Fruit fly (Drosophila melanogaster): ENCODE data around the gene CG14983.

Gene CG14983

DNA sequence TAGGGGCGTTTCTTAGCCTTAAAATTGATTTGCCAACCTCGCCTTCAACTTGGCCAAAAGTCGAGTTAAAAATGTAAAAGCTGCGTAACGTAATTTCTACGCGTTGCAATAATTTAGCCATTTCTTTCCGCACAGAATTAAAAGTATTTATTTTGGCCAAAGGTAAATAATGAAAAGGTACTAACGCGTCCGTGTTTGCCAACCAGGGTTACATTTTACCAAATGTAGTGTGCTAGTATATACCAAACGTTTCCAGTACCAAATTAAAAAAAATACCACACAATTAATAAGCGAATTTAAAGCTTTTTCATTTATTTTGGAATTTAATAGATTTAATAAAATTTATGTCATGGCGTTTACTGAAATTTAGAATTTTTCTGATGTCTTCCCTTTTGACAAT is 50.1 kb downstream of the CG14983 start, which contains the start of gene Ccz1 (continued):
- TF ChIP-seq zen2 (GFP tag; IDR thresholded peaks at IDR 0.05; ENCODE audit: partially characterized antibody) (no peak), sqz (GFP tag; optimal IDR thresholded peaks at IDR 0.05) (peak; percentile 56), CG42726 (GFP tag; IDR thresholded peaks at IDR 0.05; ENCODE audit: partially characterized antibody) (no peak), CG34376 (GFP tag; optimal IDR thresholded peaks at IDR 0.05) (peak; percentile 57), Oaz (GFP tag; IDR thresholded peaks at IDR 0.05) (no peak), Hand (GFP tag; optimal IDR thresholded peaks at IDR 0.05) (no peak), CG1602 (GFP tag; optimal IDR thresholded peaks at IDR 0.05) (peak; percentile 66), CG7556 (GFP tag; optimal IDR thresholded peaks at IDR 0.05) (peak; percentile 44), Xrp1 (GFP tag; IDR thresholded peaks at IDR 0.05) (no peak), ap (GFP tag; IDR thresholded peaks at IDR 0.05) (no peak), CG14014 (GFP tag; IDR thresholded peaks at IDR 0.05) (no peak), sima (GFP tag; optimal IDR thresholded peaks at IDR 0.05) (peak; percentile 32), CG33557 (GFP tag; optimal IDR thresholded peaks at IDR 0.05) (peak; percentile 63), eve (GFP tag; optimal IDR thresholded peaks at IDR 0.05) (no peak), repo (GFP tag; optimal IDR thresholded peaks at IDR 0.05) (peak; percentile 63), zen (tag; optimal IDR thresholded peaks at IDR 0.05) (peak; percentile 29), BEAF-32 (GFP tag; optimal IDR thresholded peaks at IDR 0.05) (peak; percentile 28), CG2678 (tag; optimal IDR thresholded peaks at IDR 0.05) (peak; percentile 59), mirr (GFP tag; optimal IDR thresholded peaks at IDR 0.05) (peak; percentile 28), psq (GFP tag; optimal IDR thresholded peaks at IDR 0.05) (peak; percentile 61), CG9876 (GFP tag; optimal IDR thresholded peaks at IDR 0.05) (peak; percentile 66), CG13123 (GFP tag; optimal IDR thresholded peaks at IDR 0.05) (peak; percentile 82), C15 (GFP tag; IDR thresholded peaks at IDR 0.05) (no peak), tin (GFP tag; optimal IDR thresholded peaks at IDR 0.05) (peak; percentile 21), shn (GFP tag; optimal IDR thresholded peaks at IDR 0.05) (peak; percentile 66), dati (GFP tag; IDR thresholded peaks at IDR 0.05) (no peak), dm (GFP tag; optimal IDR thresholded peaks at IDR 0.05) (peak; percentile 43), ara (GFP tag; IDR thresholded peaks at IDR 0.05) (no peak), peb (GFP tag; IDR thresholded peaks at IDR 0.05) (no peak), pnt (GFP tag; optimal IDR thresholded peaks at IDR 0.05) (peak; percentile 60), CG3847 (GFP tag; IDR thresholded peaks at IDR 0.05) (no peak), eyg (GFP tag; optimal IDR thresholded peaks at IDR 0.05) (peak; percentile 69), CG8359 (GFP tag; optimal IDR thresholded peaks at IDR 0.05; ENCODE audit: borderline replicate concordance) (no peak), grn (GFP tag; optimal IDR thresholded peaks at IDR 0.05) (peak; percentile 52), pum (GFP tag; optimal IDR thresholded peaks at IDR 0.05) (peak; percentile 64), Asciz (GFP tag; optimal IDR thresholded peaks at IDR 0.05) (peak; percentile 68), CG4360 (GFP tag; IDR thresholded peaks at IDR 0.05) (no peak), Hmx (GFP tag; optimal IDR thresholded peaks at IDR 0.05) (no peak), cwo (GFP tag; optimal IDR thresholded peaks at IDR 0.05) (no peak), ATbp (GFP tag; optimal IDR thresholded peaks at IDR 0.05) (peak; percentile 80), Awh (GFP tag; IDR thresholded peaks at IDR 0.05) (no peak), CG13296 (GFP tag; optimal IDR thresholded peaks at IDR 0.05) (peak; percentile 60), CG17829 (tag; optimal IDR thresholded peaks at IDR 0.05) (peak; percentile 58), CG9817 (tag; optimal IDR thresholded peaks at IDR 0.05) (peak; percentile 52), run (tag; optimal IDR thresholded peaks at IDR 0.05) (no peak), Dfd (GFP tag; optimal IDR thresholded peaks at IDR 0.05) (no peak), CG12071 (GFP tag; optimal IDR thresholded peaks at IDR 0.05) (no peak), CG15073 (GFP tag; optimal IDR thresholded peaks at IDR 0.05) (no peak), pfk (GFP tag; optimal IDR thresholded peaks at IDR 0.05) (no peak), CG18619 (GFP tag; optimal IDR thresholded peaks at IDR 0.05) (peak; percentile 71), Nf-YB (GFP tag; optimal IDR thresholded peaks at IDR 0.05) (peak; percentile 25), Bdp1 (GFP tag; optimal IDR thresholded peaks at IDR 0.05) (peak; percentile 75)
